Fruit fly (Drosophila melanogaster) whole organism: Measurements from ENCODE around the gene beta-PheRS.

Experiments
- CG8478 ChIP-seq: fragments of >200 bp; optimal IDR thresholded peaks from 2 replicates; lab custom pipeline; 2018; ENCODE audit warnings: inconsistent platforms
- Dll ChIP-seq: fragments of >200 bp; optimal IDR thresholded peaks from 2 replicates; lab custom pipeline; 2017
- EcR ChIP-seq, 2 experiments: fragments of >200 bp; optimal IDR thresholded peaks; 2 replicates each; lab custom pipeline; 2017; ENCODE audit warnings: missing biosample characterization in 2 of 2, missing genetic modification characterization in 2 of 2, missing genetic modification reagents in 2 of 2
- pan ChIP-seq: fragments of >200 bp; optimal IDR thresholded peaks from 2 replicates; lab custom pipeline; 2017
- psq ChIP-seq: fragments of >200 bp; optimal IDR thresholded peaks from 2 replicates; lab custom pipeline; 2017
- usp ChIP-seq: fragments of >200 bp; optimal IDR thresholded peaks from 2 replicates; lab custom pipeline; 2017; ENCODE audit warnings: missing biosample characterization, missing genetic modification characterization, mixed read lengths

The beta-PheRS gene

dm6 chr3R:24271071-24271470 is 18.6 kb upstream of the beta-PheRS start, which contains the start of gene jar:
Gene jar (minus strand): TSS chr3R:24271233.
- TF ChIP-seq CG8478 (no peak), Dll (lab: Kevin White, UChicago) (no peak), pan (lab: Kevin White, UChicago) (no peak), psq (lab: Kevin White, UChicago) (no peak), usp (GFP tag; lab: Kevin White, UChicago) (no peak), EcR (GFP tag; optimal IDR thresholded peaks at IDR 0.05; lab: Kevin White, UChicago) (no peak)

- TF ChIP-seq psq (lab: Kevin White, UChicago) (no peak), usp (GFP tag; lab: Kevin White, UChicago) (no peak), CG8478 (no peak), EcR (GFP tag; optimal IDR thresholded peaks at IDR 0.05; lab: Kevin White, UChicago) (no peak), Dll (lab: Kevin White, UChicago) (no peak), pan (lab: Kevin White, UChicago) (no peak)
Observed at dm6 chr3R:24270578-24270977, 18.1 kb upstream of the beta-PheRS start.

- TF ChIP-seq Dll (lab: Kevin White, UChicago) (no peak), EcR (GFP tag; optimal IDR thresholded peaks at IDR 0.05; lab: Kevin White, UChicago) (peak in 1 of 2 experiments; percentile 18)
Observed at dm6 chr3R:24270034-24270433, 17.6 kb upstream of the beta-PheRS start.

- TF ChIP-seq CG8478 (no peak), psq (lab: Kevin White, UChicago) (no peak), usp (GFP tag; lab: Kevin White, UChicago) (no peak), Dll (lab: Kevin White, UChicago) (no peak), EcR (GFP tag; optimal IDR thresholded peaks at IDR 0.05; lab: Kevin White, UChicago) (no peak), pan (lab: Kevin White, UChicago) (no peak)
Observed at dm6 chr3R:24268293-24268692, 15.8 kb upstream of the beta-PheRS start.

dm6 chr3R:24267580-24268202 is 15.2 kb upstream of the beta-PheRS start:
- TF ChIP-seq EcR (GFP tag; optimal IDR thresholded peaks at IDR 0.05; lab: Kevin White, UChicago) (peak in 1 of 2 experiments; percentile 44), Dll (lab: Kevin White, UChicago) (no peak)

dm6 chr3R:24266786-24267579 is 14.5 kb upstream of the beta-PheRS start:
- TF ChIP-seq usp (GFP tag; lab: Kevin White, UChicago) (no peak), EcR (GFP tag; optimal IDR thresholded peaks at IDR 0.05; lab: Kevin White, UChicago) (peak in 1 of 2 experiments; percentile 56)

- TF ChIP-seq Dll (lab: Kevin White, UChicago) (no peak), CG8478 (no peak), EcR (GFP tag; optimal IDR thresholded peaks at IDR 0.05; lab: Kevin White, UChicago) (no peak), psq (lab: Kevin White, UChicago) (no peak), pan (lab: Kevin White, UChicago) (no peak), usp (GFP tag; lab: Kevin White, UChicago) (no peak)
Observed at dm6 chr3R:24264414-24265363, 12.2 kb upstream of the beta-PheRS start.

dm6 chr3R:24263588-24264413 is 11.3 kb upstream of the beta-PheRS start:
- no peak for TF ChIP-seq EcR (GFP tag; optimal IDR thresholded peaks at IDR 0.05; lab: Kevin White, UChicago)
- no peak for TF ChIP-seq pan (lab: Kevin White, UChicago)
- no peak for TF ChIP-seq psq (lab: Kevin White, UChicago)
- no peak for TF ChIP-seq CG8478
- no peak for TF ChIP-seq usp (GFP tag; lab: Kevin White, UChicago)
- TF ChIP-seq Dll (lab: Kevin White, UChicago), result no peak

- TF ChIP-seq pan (lab: Kevin White, UChicago), result no peak
- no peak for TF ChIP-seq Dll (lab: Kevin White, UChicago)
Observed at dm6 chr3R:24262923-24263322, 10.4 kb upstream of the beta-PheRS start.

- no peak for TF ChIP-seq Dll (lab: Kevin White, UChicago)
- no peak for TF ChIP-seq EcR (GFP tag; optimal IDR thresholded peaks at IDR 0.05; lab: Kevin White, UChicago)
- TF ChIP-seq psq (lab: Kevin White, UChicago), result no peak
- TF ChIP-seq CG8478, result no peak
- no peak for TF ChIP-seq pan (lab: Kevin White, UChicago)
- TF ChIP-seq usp (GFP tag; lab: Kevin White, UChicago), result no peak
Observed at dm6 chr3R:24261380-24262021, 9.0 kb upstream of the beta-PheRS start.
